Fruit fly (Drosophila melanogaster): ENCODE data around the gene CG7387.

dm6 chr3L:8202317-8202842, 9.5 kb upstream of the CG7387 start, which contains the start of the genes CG7366 and CG13679:
- TF ChIP-seq CG13204 (GFP tag; optimal IDR thresholded peaks at IDR 0.05) = no peak
- no peak for TF ChIP-seq rn (GFP tag; IDR thresholded peaks at IDR 0.05)
- no peak for TF ChIP-seq CG12605 (GFP tag; IDR thresholded peaks at IDR 0.05)
- no peak for TF ChIP-seq CG15710 (tag; optimal IDR thresholded peaks at IDR 0.05)
- no peak for TF ChIP-seq CG34367 (tag; optimal IDR thresholded peaks at IDR 0.05)
- no peak for TF ChIP-seq fd96Ca (GFP tag; IDR thresholded peaks at IDR 0.05)
- no peak for TF ChIP-seq D1 (tag; optimal IDR thresholded peaks at IDR 0.05)
- TF ChIP-seq Ets98B (GFP tag; IDR thresholded peaks at IDR 0.05) = no peak
- no peak for TF ChIP-seq Snoo (tag; optimal IDR thresholded peaks at IDR 0.05)

Data from whole organism, pupa.